Worm (Caenorhabditis elegans) whole organism, L1 larva: ENCODE data around the gene T26G10.4.

Source experiments
- C04F5.9 ChIP-seq: sonication (generic microtip); optimal IDR thresholded peaks from 2 replicates; lab custom pipeline; 2016; ENCODE audit warnings: missing genetic modification characterization, missing compliant biosample characterization
- C16A3.4 ChIP-seq: fragments of 150-350 bp; optimal IDR thresholded peaks from 2 replicates; lab custom pipeline; 2014; ENCODE audit warnings: missing biosample characterization, missing genetic modification characterization
- C34B4.2 ChIP-seq: sonication (generic microtip); optimal IDR thresholded peaks from 2 replicates; lab custom pipeline; 2017; ENCODE audit warnings: mild to moderate bottlenecking, missing genetic modification characterization, missing compliant biosample characterization
- F16B12.6 ChIP-seq: fragments of 150-350 bp; optimal IDR thresholded peaks from 2 replicates; lab custom pipeline; 2014; ENCODE audit warnings: missing biosample characterization, missing genetic modification characterization
- alr-1 ChIP-seq: fragments of 200-800 bp; sonication (Bioruptor generic); optimal IDR thresholded peaks from 2 replicates; lab custom pipeline; 2018; ENCODE audit warnings: borderline replicate concordance, mild to moderate bottlenecking, missing genetic modification characterization, missing compliant biosample characterization
- aly-2 ChIP-seq: fragments of 150-350 bp; optimal IDR thresholded peaks from 2 replicates; lab custom pipeline; 2014; ENCODE audit warnings: missing biosample characterization, missing genetic modification characterization
- ama-1 ChIP-seq: fragments of 150-350 bp; optimal IDR thresholded peaks from 2 replicates; lab custom pipeline; 2014
- ceh-8 ChIP-seq: fragments of 200-800 bp; sonication (Bioruptor generic); optimal IDR thresholded peaks from 2 replicates; lab custom pipeline; 2018; ENCODE audit warnings: mild to moderate bottlenecking, missing genetic modification characterization, moderate library complexity, missing compliant biosample characterization
- ceh-82 ChIP-seq, 3 experiments: fragments of 150-350 bp in 1 of 3; sonication (generic microtip) in 2 of 3; optimal IDR thresholded peaks; 2 replicates each; lab custom pipeline; 2014 to 2017; ENCODE audit warnings: missing biosample characterization in 3 of 3, missing genetic modification characterization in 3 of 3
- ceh-88 ChIP-seq: fragments of 200-800 bp; sonication (Bioruptor generic); IDR thresholded peaks from 2 replicates; pipeline ENCODE4 v1.3.6; 2022; ENCODE audit warnings: missing genetic modification characterization, missing compliant biosample characterization
- ceh-90 ChIP-seq: sonication (generic microtip); optimal IDR thresholded peaks from 2 replicates; lab custom pipeline; 2016; ENCODE audit warnings: missing genetic modification characterization, missing compliant biosample characterization
- ces-1 ChIP-seq: fragments of 150-350 bp; optimal IDR thresholded peaks from 2 replicates; lab custom pipeline; 2014; ENCODE audit warnings: missing biosample characterization, missing genetic modification reagents, missing genetic modification characterization
- dsc-1 ChIP-seq: sonication (generic microtip); optimal IDR thresholded peaks from 2 replicates; lab custom pipeline; 2016; ENCODE audit warnings: mild to moderate bottlenecking, missing genetic modification characterization, missing compliant biosample characterization
- efl-1 ChIP-seq, 4 experiments: fragments of 150-350 bp; optimal IDR thresholded peaks in 3 of 4; peaks in 1 of 4; 1 replicate in 1 of 4; 2 replicates in 3 of 4; lab custom pipeline; 2014; ENCODE audit warnings: missing biosample characterization in 2 of 4, missing genetic modification characterization in 2 of 4, missing genetic modification reagents in 2 of 4
- egl-27 ChIP-seq, 2 experiments: fragments of 150-350 bp in 1 of 2; sonication (generic microtip); optimal IDR thresholded peaks; 3 replicates each; lab custom pipeline; 2017 to 2018; ENCODE audit warnings: missing biosample characterization in 2 of 2, missing genetic modification characterization in 2 of 2, missing genetic modification reagents in 2 of 2
- elt-3 ChIP-seq, 6 experiments: fragments of 150-350 bp in 1 of 6; sonication (generic microtip); optimal IDR thresholded peaks; 2 replicates each; lab custom pipeline; 2017 to 2018; ENCODE audit warnings: missing biosample characterization in 6 of 6, missing genetic modification characterization in 6 of 6, inconsistent platforms in 1 of 6
- fkh-10 ChIP-seq: sonication (generic microtip); optimal IDR thresholded peaks from 2 replicates; lab custom pipeline; 2017; ENCODE audit warnings: missing biosample characterization, missing genetic modification reagents, missing genetic modification characterization
- fkh-4 ChIP-seq: sonication (generic microtip); optimal IDR thresholded peaks from 2 replicates; lab custom pipeline; 2016; ENCODE audit warnings: missing compliant biosample characterization, missing genetic modification characterization, borderline replicate concordance
- fkh-8 ChIP-seq: sonication (generic microtip); optimal IDR thresholded peaks from 2 replicates; lab custom pipeline; 2016; ENCODE audit warnings: mild to moderate bottlenecking, missing genetic modification characterization, missing compliant biosample characterization
- grh-1 ChIP-seq: fragments of 200-800 bp; sonication (Bioruptor generic); IDR thresholded peaks from 2 replicates; pipeline ENCODE4 v1.3.6; 2022; ENCODE audit warnings: missing genetic modification reagents, missing genetic modification characterization, missing compliant biosample characterization
- hlh-17 ChIP-seq: fragments of 200-800 bp; sonication (Bioruptor generic); optimal IDR thresholded peaks from 2 replicates; lab custom pipeline; 2018; ENCODE audit warnings: missing genetic modification characterization, mild to moderate bottlenecking, missing compliant biosample characterization, moderate library complexity, borderline replicate concordance
- hlh-4 ChIP-seq: sonication (generic microtip); optimal IDR thresholded peaks from 2 replicates; lab custom pipeline; 2016; ENCODE audit warnings: mild to moderate bottlenecking, missing genetic modification characterization, missing compliant biosample characterization
- hpl-2 ChIP-seq: fragments of 150-350 bp; optimal IDR thresholded peaks from 2 replicates; lab custom pipeline; 2014; ENCODE audit warnings: missing biosample characterization, missing genetic modification reagents, missing genetic modification characterization
- irx-1 ChIP-seq: sonication (generic microtip); optimal IDR thresholded peaks from 2 replicates; lab custom pipeline; 2016; ENCODE audit warnings: missing genetic modification characterization, missing compliant biosample characterization
- lin-13 ChIP-seq: fragments of 150-350 bp; optimal IDR thresholded peaks from 2 replicates; lab custom pipeline; 2014; ENCODE audit warnings: missing biosample characterization, missing genetic modification reagents, missing genetic modification characterization
- lir-3 ChIP-seq: sonication (generic microtip); optimal IDR thresholded peaks from 2 replicates; lab custom pipeline; 2016; ENCODE audit warnings: mild to moderate bottlenecking, missing genetic modification characterization, moderate library complexity, missing compliant biosample characterization; ENCODE audit not compliant: poor library complexity
- mdl-1 ChIP-seq, 2 experiments: fragments of 150-350 bp; optimal IDR thresholded peaks; 2 replicates each; lab custom pipeline; 2014 to 2017; ENCODE audit warnings: missing biosample characterization in 2 of 2, missing genetic modification characterization in 2 of 2, inconsistent platforms in 1 of 2
- mep-1 ChIP-seq: fragments of 150-350 bp; optimal IDR thresholded peaks from 2 replicates; lab custom pipeline; 2014; ENCODE audit warnings: missing biosample characterization, missing genetic modification characterization
- nhr-11 ChIP-seq: fragments of 150-350 bp; optimal IDR thresholded peaks from 2 replicates; lab custom pipeline; 2014; ENCODE audit warnings: missing biosample characterization, missing genetic modification characterization
- nhr-12 ChIP-seq: sonication (generic microtip); optimal IDR thresholded peaks from 2 replicates; lab custom pipeline; 2017; ENCODE audit warnings: missing biosample characterization, missing genetic modification characterization
- nhr-19 ChIP-seq: fragments of 200-800 bp; sonication (Bioruptor generic); conservative IDR thresholded peaks from 2 replicates; pipeline ENCODE4 v1.3.6; 2022; ENCODE audit warnings: missing genetic modification characterization, missing compliant biosample characterization
- nhr-20 ChIP-seq: sonication (generic microtip); optimal IDR thresholded peaks from 2 replicates; lab custom pipeline; 2016; ENCODE audit warnings: mild to moderate bottlenecking, missing genetic modification characterization, missing compliant biosample characterization
- nhr-237 ChIP-seq: fragments of 150-350 bp; optimal IDR thresholded peaks from 2 replicates; lab custom pipeline; 2014; ENCODE audit warnings: missing biosample characterization, missing genetic modification characterization
- nhr-47 ChIP-seq: sonication (generic microtip); optimal IDR thresholded peaks from 2 replicates; lab custom pipeline; 2016; ENCODE audit warnings: mild to moderate bottlenecking, missing genetic modification characterization, moderate library complexity, missing compliant biosample characterization
- nhr-71 ChIP-seq: sonication (generic microtip); optimal IDR thresholded peaks from 2 replicates; lab custom pipeline; 2016; ENCODE audit warnings: mild to moderate bottlenecking, missing genetic modification characterization, moderate library complexity, missing compliant biosample characterization
- nhr-84 ChIP-seq: sonication (generic microtip); optimal IDR thresholded peaks from 2 replicates; lab custom pipeline; 2017; ENCODE audit warnings: missing biosample characterization, missing genetic modification characterization
- nhr-85 ChIP-seq: sonication (generic microtip); peaks from one replicate; lab custom pipeline; 2016; ENCODE audit warnings: missing genetic modification characterization, inconsistent platforms, missing compliant biosample characterization
- pax-3 ChIP-seq: fragments of 200-800 bp; sonication (Bioruptor generic); optimal IDR thresholded peaks from 2 replicates; lab custom pipeline; 2018; ENCODE audit warnings: mild to moderate bottlenecking, missing genetic modification characterization, moderate library complexity, missing compliant biosample characterization
- pqm-1 ChIP-seq: sonication (generic microtip); optimal IDR thresholded peaks from 3 replicates; lab custom pipeline; 2017; ENCODE audit warnings: missing biosample characterization, missing genetic modification characterization
- rnt-1 ChIP-seq: sonication (generic microtip); optimal IDR thresholded peaks from 2 replicates; lab custom pipeline; 2016; ENCODE audit warnings: mild to moderate bottlenecking, missing genetic modification characterization, moderate library complexity, missing compliant biosample characterization
- skn-1 ChIP-seq: fragments of 150-350 bp; optimal IDR thresholded peaks from 2 replicates; lab custom pipeline; 2014; ENCODE audit warnings: missing biosample characterization, missing genetic modification characterization
- snpc-4 ChIP-seq: fragments of 150-350 bp; optimal IDR thresholded peaks from 2 replicates; lab custom pipeline; 2014; ENCODE audit warnings: missing biosample characterization, missing genetic modification characterization
- sox-4 ChIP-seq: sonication (generic microtip); optimal IDR thresholded peaks from 2 replicates; lab custom pipeline; 2016; ENCODE audit warnings: missing genetic modification characterization, missing compliant biosample characterization
- sptf-1 ChIP-seq: fragments of 150-350 bp; optimal IDR thresholded peaks from 2 replicates; lab custom pipeline; 2014; ENCODE audit warnings: missing biosample characterization, missing genetic modification characterization
- sup-37 ChIP-seq: fragments of 200-800 bp; sonication (Bioruptor generic); optimal IDR thresholded peaks from 2 replicates; lab custom pipeline; 2018; ENCODE audit warnings: mild to moderate bottlenecking, missing genetic modification characterization, missing compliant biosample characterization
- swsn-7 ChIP-seq: sonication (generic microtip); optimal IDR thresholded peaks from 2 replicates; lab custom pipeline; 2016; ENCODE audit warnings: missing genetic modification characterization, missing compliant biosample characterization
- tbx-2 ChIP-seq: sonication (generic microtip); optimal IDR thresholded peaks from 2 replicates; lab custom pipeline; 2016; ENCODE audit warnings: missing genetic modification characterization, missing compliant biosample characterization
- unc-30 ChIP-seq: sonication (generic microtip); optimal IDR thresholded peaks from 2 replicates; lab custom pipeline; 2017; ENCODE audit warnings: missing biosample characterization, missing genetic modification characterization
- unc-86 ChIP-seq: sonication (generic microtip); optimal IDR thresholded peaks from 2 replicates; lab custom pipeline; 2016; ENCODE audit warnings: missing genetic modification characterization, missing compliant biosample characterization
- unc-98 ChIP-seq: fragments of 200-800 bp; sonication (Bioruptor generic); IDR thresholded peaks from 2 replicates; pipeline ENCODE4 v1.3.6; 2022; ENCODE audit warnings: missing genetic modification characterization, missing compliant biosample characterization
- xbp-1 ChIP-seq: sonication (generic microtip); optimal IDR thresholded peaks from 2 replicates; lab custom pipeline; 2016; ENCODE audit warnings: missing genetic modification characterization, missing compliant biosample characterization
- zag-1 ChIP-seq: fragments of 150-350 bp; optimal IDR thresholded peaks from 2 replicates; lab custom pipeline; 2014; ENCODE audit warnings: missing biosample characterization, missing genetic modification characterization
- ztf-11 ChIP-seq, 2 experiments: sonication (generic microtip); optimal IDR thresholded peaks; 2 replicates each; lab custom pipeline; 2016 to 2017; ENCODE audit warnings: missing genetic modification characterization in 2 of 2, missing biosample characterization in 1 of 2, missing compliant biosample characterization in 1 of 2
- ztf-4 ChIP-seq: fragments of 150-350 bp; optimal IDR thresholded peaks from 2 replicates; lab custom pipeline; 2014; ENCODE audit warnings: missing biosample characterization, missing genetic modification characterization

Gene T26G10.4

ce11 chrIII:9465424-9465823 lies 45.1 kb downstream of the T26G10.4 start, which contains the start of gene B0464.9:
Gene B0464.9, plus strand, starts transcription at chrIII:9465767.
- TF ChIP-seq nhr-47 (peak; percentile 83), aly-2 (tag; lab: Kevin White, UChicago) (no peak), ztf-4 (tag; lab: Kevin White, UChicago) (no peak), tbx-2 (peak; percentile 81), hpl-2 (GFP tag; lab: Kevin White, UChicago) (no peak), fkh-8 (peak; percentile 58), ama-1 (lab: Kevin White, UChicago) (no peak), nhr-237 (tag; lab: Kevin White, UChicago) (no peak), ztf-11 (tag; optimal IDR thresholded peaks at IDR 0.05; lab: Kevin White, UChicago) (peak in 1 of 2 experiments; percentile 87), unc-98 (GFP tag; lab: Robert Waterston, UW) (peak; percentile 64; the same call in 1 of the 2 replicates), irx-1 (tag; lab: Kevin White, UChicago) (peak; percentile 90), ceh-8 (GFP tag; lab: Kevin White, UChicago) (no peak), sptf-1 (tag; lab: Kevin White, UChicago) (no peak), F16B12.6 (tag; lab: Kevin White, UChicago) (no peak), nhr-11 (no peak), lin-13 (GFP tag; lab: Kevin White, UChicago) (no peak), pax-3 (tag; lab: Kevin White, UChicago) (peak; percentile 67), sox-4 (peak; percentile 88), fkh-10 (no peak), grh-1 (GFP tag; lab: Robert Waterston, UW) (no peak), ceh-82 (tag; optimal IDR thresholded peaks at IDR 0.05; lab: Kevin White, UChicago) (peak; percentile 31 to 66 (median 52)), efl-1 (optimal IDR thresholded peaks at IDR 0.05; lab: Kevin White, UChicago) (peak; percentile 49 to 63), efl-1 (GFP tag; optimal IDR thresholded peaks at IDR 0.05 in 1 of 2; lab: Kevin White, UChicago) (peak; percentile 70 to 95), nhr-84 (tag; lab: Kevin White, UChicago) (no peak), C04F5.9 (tag; lab: Kevin White, UChicago) (peak; percentile 79), nhr-20 (tag; lab: Kevin White, UChicago) (peak; percentile 74), egl-27 (tag; optimal IDR thresholded peaks at IDR 0.05; lab: Kevin White, UChicago) (no peak), nhr-85 (peak; percentile 94), mdl-1 (tag; optimal IDR thresholded peaks at IDR 0.05; lab: Kevin White, UChicago) (no peak), xbp-1 (peak; percentile 74), ces-1 (GFP tag; lab: Kevin White, UChicago) (no peak), zag-1 (tag; lab: Kevin White, UChicago) (no peak), dsc-1 (tag; lab: Kevin White, UChicago) (peak; percentile 78), C34B4.2 (tag; lab: Kevin White, UChicago) (no peak), nhr-12 (tag; lab: Kevin White, UChicago) (no peak), ceh-88 (no peak), unc-86 (peak; percentile 48), alr-1 (tag; lab: Kevin White, UChicago) (no peak), hlh-17 (no peak), snpc-4 (tag; lab: Kevin White, UChicago) (no peak), fkh-4 (tag; lab: Kevin White, UChicago) (peak; percentile 90), sup-37 (GFP tag; lab: Kevin White, UChicago) (no peak), swsn-7 (peak; percentile 73), unc-30 (tag; lab: Kevin White, UChicago) (no peak), nhr-19 (GFP tag; lab: Robert Waterston, UW) (peak; percentile 70), ceh-90 (tag; lab: Kevin White, UChicago) (peak; percentile 91), pqm-1 (no peak), elt-3 (tag; optimal IDR thresholded peaks at IDR 0.05; lab: Kevin White, UChicago) (no peak), lir-3 (tag; lab: Kevin White, UChicago) (peak; percentile 90), rnt-1 (tag; lab: Kevin White, UChicago) (peak; percentile 95), nhr-71 (tag; lab: Kevin White, UChicago) (peak; percentile 84), hlh-4 (peak; percentile 34), C16A3.4 (tag; lab: Kevin White, UChicago) (peak; percentile 2), skn-1 (tag; lab: Kevin White, UChicago) (peak; percentile 36), mep-1 (peak; percentile 74)
